Fruit fly (Drosophila melanogaster): ENCODE results near the gene ru.

DNA sequence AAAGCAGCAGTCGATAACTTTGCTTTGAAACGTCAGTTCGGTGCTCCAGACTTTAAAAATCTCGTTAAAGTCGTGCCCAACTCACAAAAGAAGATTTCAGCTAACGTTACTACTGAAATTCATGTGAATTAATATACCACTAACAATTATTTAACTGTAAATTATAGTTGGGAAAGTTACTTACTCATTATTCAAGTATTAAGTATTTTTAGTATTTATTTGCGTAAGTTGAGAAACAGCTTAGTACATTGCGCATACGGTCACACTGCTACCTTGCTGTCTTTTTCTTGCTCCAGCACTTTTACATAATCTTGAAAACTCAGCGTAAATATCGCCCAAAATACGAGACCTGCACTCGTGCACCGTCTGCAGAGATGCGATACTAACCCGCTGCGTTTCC is 40.7 kb upstream of the ru start, which contains the start of gene ND-ACP:
- TF ChIP-seq Sin3A (optimal IDR thresholded peaks at IDR 0.05) = no peak
- TF ChIP-seq psq (optimal IDR thresholded peaks at IDR 0.05) = peak; percentile 70
- no peak for TF ChIP-seq Myc (optimal IDR thresholded peaks at IDR 0.05)

Measured in Kc167 (cell line).